Worm (Caenorhabditis elegans) whole organism, young adult: ENCODE measurements around the gene mig-22.
A peak's percentile ranks its signal among the peaks of the same experiment; 100 is the strongest.

Source experiments
- B0019.2 ChIP-seq: fragments of 200-800 bp; sonication (Bioruptor generic); conservative IDR thresholded peaks from 2 replicates; pipeline ENCODE4 v1.3.6; 2022; ENCODE audit warnings: missing genetic modification reagents, missing genetic modification characterization, missing compliant biosample characterization
- C06A6.2 ChIP-seq: fragments of 200-800 bp; sonication (Bioruptor generic); conservative IDR thresholded peaks from 2 replicates; pipeline ENCODE4 v1.3.6; 2022; ENCODE audit warnings: missing genetic modification characterization, missing compliant biosample characterization
- D2030.7 ChIP-seq: fragments of 200-800 bp; sonication (Bioruptor generic); IDR thresholded peaks from 2 replicates; pipeline ENCODE4 v1.3.6; 2022; ENCODE audit warnings: missing genetic modification reagents, missing genetic modification characterization, missing compliant biosample characterization
- F37B4.10 ChIP-seq: fragments of 200-800 bp; sonication (Bioruptor generic); IDR thresholded peaks from 2 replicates; pipeline ENCODE4 v1.3.6; 2022; ENCODE audit warnings: missing genetic modification characterization, missing compliant biosample characterization
- F57A8.1 ChIP-seq: fragments of 200-800 bp; sonication (Bioruptor generic); optimal IDR thresholded peaks from 2 replicates; lab custom pipeline; 2018; ENCODE audit warnings: mild to moderate bottlenecking, missing genetic modification characterization, moderate library complexity, missing compliant biosample characterization
- K11D2.4 ChIP-seq: fragments of 200-800 bp; sonication (Bioruptor generic); IDR thresholded peaks from 2 replicates; pipeline ENCODE4 v1.3.6; 2022; ENCODE audit warnings: missing genetic modification reagents, missing genetic modification characterization, missing compliant biosample characterization
- Y53F4B.3 ChIP-seq: fragments of 200-800 bp; sonication (Bioruptor generic); IDR thresholded peaks from 2 replicates; pipeline ENCODE4 v1.3.6; 2022; ENCODE audit warnings: missing genetic modification reagents, missing genetic modification characterization, missing compliant biosample characterization
- Y95B8A.8 ChIP-seq: fragments of 200-800 bp; sonication (Bioruptor generic); IDR thresholded peaks from 2 replicates; pipeline ENCODE4 v1.3.6; 2022; ENCODE audit warnings: missing genetic modification reagents, missing genetic modification characterization, missing compliant biosample characterization
- ama-1 ChIP-seq, 3 experiments: fragments of 150-350 bp in 1 of 3; sonication (generic microtip) in 2 of 3; optimal IDR thresholded peaks; 2 replicates each; lab custom pipeline; 2014 to 2018; ENCODE audit warnings: missing biosample characterization in 2 of 3, missing genetic modification characterization in 2 of 3, missing genetic modification reagents in 2 of 3
- atf-7 ChIP-seq: sonication (generic microtip); optimal IDR thresholded peaks from 2 replicates; lab custom pipeline; 2017; ENCODE audit warnings: mild to moderate bottlenecking, missing genetic modification characterization, missing compliant biosample characterization
- attf-6 ChIP-seq: fragments of 200-800 bp; sonication (Bioruptor generic); IDR thresholded peaks from 2 replicates; pipeline ENCODE4 v1.3.6; 2022; ENCODE audit warnings: missing genetic modification reagents, missing genetic modification characterization, missing compliant biosample characterization
- ceh-27 ChIP-seq: fragments of 200-800 bp; sonication (Bioruptor generic); optimal IDR thresholded peaks from 2 replicates; lab custom pipeline; 2018; ENCODE audit warnings: mild to moderate bottlenecking, missing genetic modification characterization, moderate library complexity, missing compliant biosample characterization
- ceh-40 ChIP-seq: fragments of 200-800 bp; sonication (Bioruptor generic); IDR thresholded peaks from 2 replicates; pipeline ENCODE4 v1.3.6; 2022; ENCODE audit warnings: missing genetic modification characterization, missing compliant biosample characterization
- chd-7 ChIP-seq: sonication (generic microtip); optimal IDR thresholded peaks from 2 replicates; lab custom pipeline; 2016; ENCODE audit warnings: mild to moderate bottlenecking, missing genetic modification characterization, moderate library complexity, missing compliant biosample characterization
- dox-1 ChIP-seq: fragments of 200-800 bp; sonication (Bioruptor generic); IDR thresholded peaks from 2 replicates; pipeline ENCODE4 v1.3.6; 2022; ENCODE audit warnings: missing genetic modification reagents, missing genetic modification characterization, missing compliant biosample characterization
- egl-18 ChIP-seq: fragments of 200-800 bp; sonication (Bioruptor generic); IDR thresholded peaks from 2 replicates; pipeline ENCODE4 v1.3.6; 2022; ENCODE audit warnings: missing genetic modification reagents, missing genetic modification characterization, missing compliant biosample characterization
- gei-17 ChIP-seq: fragments of 200-800 bp; sonication (Bioruptor generic); optimal IDR thresholded peaks from 2 replicates; lab custom pipeline; 2018; ENCODE audit warnings: mild to moderate bottlenecking, missing genetic modification characterization, missing compliant biosample characterization
- hlh-26 ChIP-seq: fragments of 200-800 bp; sonication (Bioruptor generic); conservative IDR thresholded peaks from 2 replicates; pipeline ENCODE4 v1.3.6; 2022; ENCODE audit warnings: missing genetic modification reagents, missing genetic modification characterization, missing compliant biosample characterization
- hmg-20 ChIP-seq: fragments of 200-800 bp; sonication (Bioruptor generic); IDR thresholded peaks from 2 replicates; pipeline ENCODE4 v1.3.6; 2022; ENCODE audit warnings: missing genetic modification reagents, missing genetic modification characterization, missing compliant biosample characterization
- hsf-1 ChIP-seq: fragments of 200-800 bp; sonication (Bioruptor generic); IDR thresholded peaks from 2 replicates; pipeline ENCODE4 v1.3.6; 2022; ENCODE audit warnings: missing genetic modification reagents, missing genetic modification characterization, missing compliant biosample characterization
- let-526 ChIP-seq: fragments of 200-800 bp; sonication (Bioruptor generic); IDR thresholded peaks from 2 replicates; pipeline ENCODE4 v1.3.6; 2022; ENCODE audit warnings: missing genetic modification reagents, missing genetic modification characterization, missing compliant biosample characterization
- let-607 ChIP-seq, 2 experiments: fragments of 200-800 bp in 1 of 2; sonication (Bioruptor generic) in 1 of 2; sonication (generic microtip) in 1 of 2; optimal IDR thresholded peaks; 2 replicates each; lab custom pipeline; 2016 to 2018; ENCODE audit warnings: mild to moderate bottlenecking in 2 of 2, missing compliant biosample characterization in 2 of 2, missing genetic modification characterization in 2 of 2, moderate library complexity in 2 of 2, missing genotype in 1 of 2
- lin-54 ChIP-seq: fragments of 200-800 bp; sonication (Bioruptor generic); optimal IDR thresholded peaks from 2 replicates; lab custom pipeline; 2018; ENCODE audit warnings: mild to moderate bottlenecking, missing genetic modification characterization, missing compliant biosample characterization
- lsy-27 ChIP-seq: sonication (generic microtip); optimal IDR thresholded peaks from 2 replicates; lab custom pipeline; 2017; ENCODE audit warnings: missing genetic modification characterization, mild to moderate bottlenecking, missing compliant biosample characterization, antibody characterized with exemption, missing genotype, borderline replicate concordance; ENCODE audit not compliant: insufficient read depth
- madf-10 ChIP-seq: sonication (generic microtip); optimal IDR thresholded peaks from 2 replicates; lab custom pipeline; 2016; ENCODE audit warnings: mild to moderate bottlenecking, missing genetic modification characterization, missing compliant biosample characterization
- madf-6 ChIP-seq: fragments of 200-800 bp; sonication (Bioruptor generic); IDR thresholded peaks from 2 replicates; pipeline ENCODE4 v1.3.6; 2022; ENCODE audit warnings: missing genetic modification reagents, missing genetic modification characterization, missing compliant biosample characterization
- mcd-1 ChIP-seq: fragments of 200-800 bp; sonication (Bioruptor generic); IDR thresholded peaks from 2 replicates; pipeline ENCODE4 v1.3.6; 2022; ENCODE audit warnings: missing genetic modification reagents, missing genetic modification characterization, missing compliant biosample characterization
- mes-4 ChIP-seq: sonication (generic microtip); optimal IDR thresholded peaks from 2 replicates; lab custom pipeline; 2016; ENCODE audit warnings: missing genotype, missing genetic modification characterization, missing compliant biosample characterization
- mxl-1 ChIP-seq: sonication (generic microtip); optimal IDR thresholded peaks from 2 replicates; lab custom pipeline; 2016; ENCODE audit warnings: missing genetic modification characterization, missing compliant biosample characterization
- nfya-1 ChIP-seq: sonication (generic microtip); optimal IDR thresholded peaks from 2 replicates; lab custom pipeline; 2017; ENCODE audit warnings: antibody characterized with exemption, missing compliant biosample characterization, missing genetic modification characterization, borderline replicate concordance; ENCODE audit not compliant: insufficient read depth
- rcor-1 ChIP-seq: fragments of 200-800 bp; sonication (Bioruptor generic); IDR thresholded peaks from 2 replicates; pipeline ENCODE4 v1.3.6; 2022; ENCODE audit warnings: missing genetic modification reagents, missing genetic modification characterization, missing compliant biosample characterization
- rec-8 ChIP-seq, 2 experiments: sonication (generic microtip); optimal IDR thresholded peaks; 2 replicates each; lab custom pipeline; 2016; ENCODE audit warnings: mild to moderate bottlenecking in 2 of 2, missing genetic modification characterization in 2 of 2, missing genetic modification reagents in 2 of 2, missing genotype in 2 of 2, missing biosample characterization in 1 of 2, missing compliant biosample characterization in 1 of 2, moderate library complexity in 1 of 2
- rpc-1 ChIP-seq, 2 experiments: fragments of 150-350 bp in 1 of 2; sonication (generic microtip) in 1 of 2; optimal IDR thresholded peaks; 2 replicates each; lab custom pipeline; 2014 to 2018; ENCODE audit warnings: missing biosample characterization in 1 of 2, missing genetic modification characterization in 1 of 2, missing genetic modification reagents in 1 of 2, missing genotype in 1 of 2
- snpc-3.4 ChIP-seq: sonication (generic microtip); optimal IDR thresholded peaks from 2 replicates; lab custom pipeline; 2017; ENCODE audit warnings: missing genetic modification characterization, mild to moderate bottlenecking, missing compliant biosample characterization, antibody characterized with exemption, moderate library complexity, missing genotype, missing genetic modification reagents
- tbx-9 ChIP-seq: sonication (generic microtip); optimal IDR thresholded peaks from 2 replicates; lab custom pipeline; 2016; ENCODE audit warnings: borderline replicate concordance, missing genetic modification characterization, inconsistent platforms, missing compliant biosample characterization
- tlf-1 ChIP-seq: fragments of 200-800 bp; sonication (Bioruptor generic); optimal IDR thresholded peaks from 2 replicates; lab custom pipeline; 2018; ENCODE audit warnings: mild to moderate bottlenecking, missing genetic modification characterization, missing compliant biosample characterization
- zfh-2 ChIP-seq: fragments of 200-800 bp; sonication (Bioruptor generic); conservative IDR thresholded peaks from 2 replicates; pipeline ENCODE4 v1.3.6; 2022; ENCODE audit warnings: missing genetic modification reagents, missing genetic modification characterization, missing compliant biosample characterization
- ztf-25 ChIP-seq: fragments of 200-800 bp; sonication (Bioruptor generic); IDR thresholded peaks from 2 replicates; pipeline ENCODE4 v1.3.6; 2022; ENCODE audit warnings: missing genetic modification reagents, missing genetic modification characterization, missing compliant biosample characterization
- ztf-3 ChIP-seq: fragments of 200-800 bp; sonication (Bioruptor generic); optimal IDR thresholded peaks from 2 replicates; lab custom pipeline; 2018; ENCODE audit warnings: mild to moderate bottlenecking, missing genetic modification characterization, missing compliant biosample characterization

mig-22 gene

DNA sequence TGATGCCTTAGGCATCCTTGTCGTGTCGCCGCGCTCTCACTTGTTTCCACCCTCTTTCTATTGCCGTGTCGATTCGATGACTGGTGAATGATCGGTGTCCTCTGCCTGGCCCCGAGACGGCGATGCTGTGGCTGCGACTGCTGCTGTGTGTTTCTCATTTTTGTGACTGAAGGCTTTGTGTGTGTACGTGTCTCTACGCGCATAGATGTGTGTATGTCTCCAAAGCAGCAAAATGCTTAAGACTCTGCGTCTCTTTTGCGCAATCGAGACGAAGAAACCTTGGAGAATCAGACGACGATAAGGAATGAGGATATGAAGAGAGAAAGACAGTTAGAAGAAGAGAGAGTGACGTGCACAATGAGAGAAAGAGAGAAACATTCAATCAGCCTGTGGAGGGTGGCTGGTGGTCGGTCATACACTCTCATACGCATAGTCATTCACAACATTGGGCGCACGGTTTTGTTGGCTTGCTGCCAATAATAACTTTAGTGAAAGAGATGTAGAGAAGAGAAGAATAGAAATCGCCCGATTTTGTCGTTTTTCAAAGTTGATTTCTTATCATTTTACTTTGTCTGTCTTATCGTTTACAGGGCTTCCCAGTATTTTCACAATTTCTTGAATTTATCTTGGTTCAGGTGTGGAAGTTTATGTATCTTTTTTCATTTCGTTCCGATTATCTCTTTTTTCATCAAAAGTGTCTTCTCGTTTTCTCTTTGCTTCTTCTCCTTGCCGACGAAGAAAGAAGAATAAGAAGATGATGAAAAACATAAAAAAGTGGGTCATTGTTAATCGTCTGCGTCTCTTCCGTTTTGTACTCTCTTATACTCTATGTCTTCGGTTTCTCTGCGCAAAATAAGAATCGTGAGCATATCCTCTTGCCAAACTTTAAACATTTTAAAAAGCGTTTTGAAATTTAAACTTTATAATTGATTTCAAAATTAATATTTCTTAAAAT, 35.0 kb upstream of the mig-22 start (continued):
- no peak for TF ChIP-seq rec-8 (tag; optimal IDR thresholded peaks at IDR 0.05; lab: Kevin White, UChicago)
- TF ChIP-seq K11D2.4 (GFP tag; lab: Robert Waterston, UW): peak; percentile 74; the same call in 1 of the 2 replicates
- TF ChIP-seq atf-7 (tag; lab: Kevin White, UChicago): peak; percentile 98
- peak; percentile 88 for TF ChIP-seq madf-10
- TF ChIP-seq C06A6.2: peak; percentile 68
- TF ChIP-seq rpc-1 (optimal IDR thresholded peaks at IDR 0.05; lab: Kevin White, UChicago): no peak
- TF ChIP-seq rpc-1 (tag; optimal IDR thresholded peaks at IDR 0.05; lab: Kevin White, UChicago): no peak
- no peak for TF ChIP-seq nfya-1 (tag; lab: Kevin White, UChicago)
- no peak for TF ChIP-seq madf-6 (GFP tag; lab: Robert Waterston, UW)
- TF ChIP-seq hsf-1: no peak
- TF ChIP-seq mes-4 (tag; lab: Kevin White, UChicago): no peak
- no peak for TF ChIP-seq hmg-20 (GFP tag; lab: Robert Waterston, UW)
- TF ChIP-seq rcor-1 (GFP tag; lab: Robert Waterston, UW): peak; percentile 33; the same call in 1 of the 2 replicates
- peak; percentile 88 for TF ChIP-seq dox-1 (GFP tag; lab: Robert Waterston, UW)
- TF ChIP-seq ceh-40 (GFP tag; lab: Robert Waterston, UW): no peak
- TF ChIP-seq hlh-26 (GFP tag; lab: Robert Waterston, UW): no peak
- TF ChIP-seq tbx-9: no peak
- no peak for TF ChIP-seq D2030.7
- TF ChIP-seq snpc-3.4 (tag; lab: Kevin White, UChicago): peak; percentile 53
- TF ChIP-seq let-607 (tag; optimal IDR thresholded peaks at IDR 0.05; lab: Kevin White, UChicago): peak; percentile 87 to 92
- no peak for TF ChIP-seq Y95B8A.8
- TF ChIP-seq B0019.2 (GFP tag; lab: Robert Waterston, UW): no peak
- TF ChIP-seq mxl-1 (tag; lab: Kevin White, UChicago): no peak
- TF ChIP-seq chd-7: peak; percentile 94
- peak; percentile 69 for TF ChIP-seq mcd-1 (GFP tag; lab: Robert Waterston, UW)
- peak; percentile 83 for TF ChIP-seq ztf-3 (GFP tag; lab: Kevin White, UChicago)
- TF ChIP-seq let-526: no peak; the same call in none of the 2 replicates
- no peak for TF ChIP-seq lsy-27 (tag; lab: Kevin White, UChicago)
- TF ChIP-seq attf-6 (GFP tag; lab: Robert Waterston, UW): no peak
- no peak for TF ChIP-seq ztf-25 (GFP tag; lab: Robert Waterston, UW)
- TF ChIP-seq F37B4.10 (GFP tag; lab: Robert Waterston, UW): no peak
- peak; percentile 67 for TF ChIP-seq lin-54
- peak; percentile 97 for TF ChIP-seq zfh-2 (GFP tag; lab: Robert Waterston, UW)
- peak; percentile 80 for TF ChIP-seq tlf-1
- no peak for TF ChIP-seq ama-1 (optimal IDR thresholded peaks at IDR 0.05; lab: Kevin White, UChicago)
- TF ChIP-seq ama-1 (GFP tag; optimal IDR thresholded peaks at IDR 0.05; lab: Kevin White, UChicago): no peak
- no peak for TF ChIP-seq Y53F4B.3 (GFP tag; lab: Robert Waterston, UW)
- no peak for TF ChIP-seq F57A8.1 (GFP tag; lab: Kevin White, UChicago)
- peak; percentile 73 for TF ChIP-seq gei-17 (GFP tag; lab: Kevin White, UChicago)
- TF ChIP-seq ceh-27: peak; percentile 90
- TF ChIP-seq egl-18: no peak
